Worm (Caenorhabditis elegans) whole organism, mixed stage, embryonic: ENCODE results near the gene ccpp-6.
A peak's percentile ranks its signal among the peaks of the same experiment; 100 is the strongest.

ENCODE experiments used
- M03D4.4 ChIP-seq: sonication (generic microtip); optimal IDR thresholded peaks from 2 replicates; lab custom pipeline; 2017; ENCODE audit warnings: mild to moderate bottlenecking, missing genetic modification characterization, missing compliant biosample characterization
- bed-3 ChIP-seq: fragments of 200-800 bp; sonication (Bioruptor generic); optimal IDR thresholded peaks from 3 replicates; lab custom pipeline; 2018; ENCODE audit warnings: mild to moderate bottlenecking, missing genetic modification characterization, moderate library complexity, missing compliant biosample characterization
- blmp-1 ChIP-seq: fragments of 150-350 bp; optimal IDR thresholded peaks from 2 replicates; lab custom pipeline; 2014; ENCODE audit warnings: missing biosample characterization, missing genetic modification characterization
- ceh-39 ChIP-seq: fragments of 150-350 bp; optimal IDR thresholded peaks from 2 replicates; lab custom pipeline; 2014; ENCODE audit warnings: missing biosample characterization, missing genetic modification characterization
- ceh-43 ChIP-seq: fragments of 200-800 bp; sonication (Bioruptor generic); optimal IDR thresholded peaks from 2 replicates; lab custom pipeline; 2018; ENCODE audit warnings: mild to moderate bottlenecking, missing genetic modification characterization, moderate library complexity, missing compliant biosample characterization
- ceh-83 ChIP-seq: fragments of 200-800 bp; sonication (Bioruptor generic); optimal IDR thresholded peaks from 2 replicates; lab custom pipeline; 2018; ENCODE audit warnings: mild to moderate bottlenecking, missing genetic modification characterization, missing compliant biosample characterization
- ces-1 ChIP-seq: fragments of 150-350 bp; optimal IDR thresholded peaks from 2 replicates; lab custom pipeline; 2014; ENCODE audit warnings: missing biosample characterization, missing genetic modification reagents, missing genetic modification characterization
- cnd-1 ChIP-seq: fragments of 200-800 bp; sonication (Bioruptor generic); optimal IDR thresholded peaks from 2 replicates; lab custom pipeline; 2018; ENCODE audit warnings: mild to moderate bottlenecking, missing genetic modification characterization, missing compliant biosample characterization
- drap-1 ChIP-seq: fragments of 200-800 bp; sonication (Bioruptor generic); optimal IDR thresholded peaks from 3 replicates; lab custom pipeline; 2018; ENCODE audit warnings: mild to moderate bottlenecking, missing genetic modification characterization, missing compliant biosample characterization
- elt-1 ChIP-seq: sonication (generic microtip); optimal IDR thresholded peaks from 2 replicates; lab custom pipeline; 2017; ENCODE audit warnings: missing genetic modification characterization, mild to moderate bottlenecking, missing compliant biosample characterization, antibody characterized with exemption, moderate library complexity, borderline replicate concordance; ENCODE audit not compliant: insufficient read depth
- elt-3 ChIP-seq: fragments of 150-350 bp; optimal IDR thresholded peaks from 2 replicates; lab custom pipeline; 2014; ENCODE audit warnings: missing biosample characterization, missing genetic modification characterization
- ham-2 ChIP-seq: fragments of 200-800 bp; sonication (Bioruptor generic); optimal IDR thresholded peaks from 2 replicates; lab custom pipeline; 2018; ENCODE audit warnings: mild to moderate bottlenecking, missing genetic modification characterization, missing compliant biosample characterization
- hlh-1 ChIP-seq: fragments of 150-350 bp; optimal IDR thresholded peaks from 2 replicates; lab custom pipeline; 2014; ENCODE audit warnings: missing biosample characterization, missing genetic modification reagents, missing genetic modification characterization
- lin-32 ChIP-seq: fragments of 200-800 bp; sonication (Bioruptor generic); optimal IDR thresholded peaks from 2 replicates; lab custom pipeline; 2018; ENCODE audit warnings: mild to moderate bottlenecking, missing genetic modification characterization, missing compliant biosample characterization
- lsy-2 ChIP-seq: fragments of 150-350 bp; optimal IDR thresholded peaks from 2 replicates; lab custom pipeline; 2014; ENCODE audit warnings: missing biosample characterization, missing genetic modification characterization
- mab-5 ChIP-seq: fragments of 150-350 bp; optimal IDR thresholded peaks from 2 replicates; lab custom pipeline; 2014; ENCODE audit warnings: missing biosample characterization, missing genetic modification characterization
- mep-1 ChIP-seq: fragments of 150-350 bp; optimal IDR thresholded peaks from 2 replicates; lab custom pipeline; 2017; ENCODE audit warnings: missing biosample characterization, missing genetic modification reagents, missing genetic modification characterization, inconsistent platforms
- mls-2 ChIP-seq: sonication (generic microtip); optimal IDR thresholded peaks from 2 replicates; lab custom pipeline; 2016; ENCODE audit warnings: mild to moderate bottlenecking, missing genetic modification characterization, moderate library complexity, missing compliant biosample characterization
- nhr-12 ChIP-seq: fragments of 150-350 bp; optimal IDR thresholded peaks from 2 replicates; lab custom pipeline; 2014; ENCODE audit warnings: missing biosample characterization, missing genetic modification characterization
- nhr-2 ChIP-seq: fragments of 150-350 bp; optimal IDR thresholded peaks from 2 replicates; lab custom pipeline; 2014; ENCODE audit warnings: missing biosample characterization, missing genetic modification characterization
- nhr-237 ChIP-seq: fragments of 150-350 bp; optimal IDR thresholded peaks from 2 replicates; lab custom pipeline; 2014; ENCODE audit warnings: missing biosample characterization, missing genetic modification characterization
- nhr-28 ChIP-seq: fragments of 150-350 bp; optimal IDR thresholded peaks from 2 replicates; lab custom pipeline; 2014; ENCODE audit warnings: missing biosample characterization, missing genetic modification characterization
- pha-4 ChIP-seq: fragments of 150-350 bp; optimal IDR thresholded peaks from 2 replicates; lab custom pipeline; 2018; ENCODE audit warnings: missing biosample characterization, missing genetic modification reagents, missing genetic modification characterization
- sem-2 ChIP-seq: fragments of 200-800 bp; sonication (Bioruptor generic); optimal IDR thresholded peaks from 2 replicates; lab custom pipeline; 2018; ENCODE audit warnings: mild to moderate bottlenecking, missing genetic modification characterization, missing compliant biosample characterization
- snpc-4 ChIP-seq: fragments of 150-350 bp; optimal IDR thresholded peaks from 2 replicates; lab custom pipeline; 2014; ENCODE audit warnings: missing biosample characterization, missing genetic modification characterization
- sptf-1 ChIP-seq: sonication (generic microtip); optimal IDR thresholded peaks from 2 replicates; lab custom pipeline; 2017; ENCODE audit warnings: mild to moderate bottlenecking, missing genetic modification characterization, moderate library complexity, missing compliant biosample characterization
- tbx-8 ChIP-seq: fragments of 200-800 bp; sonication (Bioruptor generic); optimal IDR thresholded peaks from 2 replicates; lab custom pipeline; 2018; ENCODE audit warnings: mild to moderate bottlenecking, missing genetic modification characterization, moderate library complexity, missing compliant biosample characterization
- unc-120 ChIP-seq: sonication (generic microtip); optimal IDR thresholded peaks from 2 replicates; lab custom pipeline; 2017; ENCODE audit warnings: missing genetic modification characterization, missing compliant biosample characterization; ENCODE audit not compliant: poor library complexity, severe bottlenecking
- unc-62 ChIP-seq: fragments of 150-350 bp; optimal IDR thresholded peaks from 2 replicates; lab custom pipeline; 2014; ENCODE audit warnings: missing biosample characterization, missing genetic modification reagents, missing genetic modification characterization
- zip-8 ChIP-seq: fragments of 150-350 bp; optimal IDR thresholded peaks from 2 replicates; lab custom pipeline; 2014; ENCODE audit warnings: missing biosample characterization, missing genetic modification characterization
- ztf-11 ChIP-seq: fragments of 150-350 bp; optimal IDR thresholded peaks from 2 replicates; lab custom pipeline; 2014; ENCODE audit warnings: missing biosample characterization, missing genetic modification characterization

ccpp-6 gene

ce11 chrII:5426054-5426453 lies 38.9 kb upstream of the ccpp-6 start:
- TF ChIP-seq ceh-39 (tag; lab: Kevin White, UChicago), result peak; percentile 18
- no peak for TF ChIP-seq nhr-237 (tag; lab: Kevin White, UChicago)
- TF ChIP-seq elt-3 (tag; lab: Kevin White, UChicago), result no peak
- TF ChIP-seq pha-4 (tag; lab: Kevin White, UChicago), result peak; percentile 33
- peak; percentile 39 for TF ChIP-seq unc-62 (GFP tag; lab: Kevin White, UChicago)
- TF ChIP-seq sptf-1 (tag; lab: Kevin White, UChicago), result peak; percentile 38
- TF ChIP-seq mab-5 (tag; lab: Kevin White, UChicago), result no peak
- TF ChIP-seq cnd-1 (tag; lab: Kevin White, UChicago), result no peak
- TF ChIP-seq unc-120 (tag; lab: Kevin White, UChicago), result peak; percentile 29
- TF ChIP-seq ceh-83 (GFP tag; lab: Kevin White, UChicago), result no peak
- no peak for TF ChIP-seq ztf-11
- no peak for TF ChIP-seq lin-32 (GFP tag; lab: Kevin White, UChicago)
- TF ChIP-seq nhr-2 (tag; lab: Kevin White, UChicago), result no peak
- no peak for TF ChIP-seq blmp-1 (tag; lab: Kevin White, UChicago)
- no peak for TF ChIP-seq drap-1 (GFP tag; lab: Kevin White, UChicago)
- TF ChIP-seq bed-3 (GFP tag; lab: Kevin White, UChicago), result no peak
- no peak for TF ChIP-seq M03D4.4
- no peak for TF ChIP-seq nhr-28
- TF ChIP-seq mep-1 (tag; lab: Kevin White, UChicago), result peak; percentile 3
- no peak for TF ChIP-seq ham-2 (GFP tag; lab: Kevin White, UChicago)
- TF ChIP-seq, all 35 proteins: peak for 6

- TF ChIP-seq nhr-2 (tag; lab: Kevin White, UChicago), result no peak
These were observed 38.5 kb upstream of the ccpp-6 start, which contains the start of gene F07F6.8 for ce11 chrII:5425633-5426032. TSS of gene F07F6.8 (minus strand) at chrII:5425733.

- TF ChIP-seq cnd-1 (tag; lab: Kevin White, UChicago), result no peak
- no peak for TF ChIP-seq elt-1 (tag; lab: Kevin White, UChicago)
- TF ChIP-seq ham-2 (GFP tag; lab: Kevin White, UChicago), result no peak
- no peak for TF ChIP-seq sptf-1 (tag; lab: Kevin White, UChicago)
- no peak for TF ChIP-seq mab-5 (tag; lab: Kevin White, UChicago)
- TF ChIP-seq lin-32 (GFP tag; lab: Kevin White, UChicago), result no peak
- no peak for TF ChIP-seq zip-8
- TF ChIP-seq sem-2 (GFP tag; lab: Kevin White, UChicago), result no peak
- TF ChIP-seq ztf-11, result no peak
- TF ChIP-seq hlh-1, result no peak
- no peak for TF ChIP-seq unc-120 (tag; lab: Kevin White, UChicago)
- no peak for TF ChIP-seq drap-1 (GFP tag; lab: Kevin White, UChicago)
- TF ChIP-seq nhr-28, result no peak
- TF ChIP-seq nhr-237 (tag; lab: Kevin White, UChicago), result no peak
- no peak for TF ChIP-seq mls-2
- no peak for TF ChIP-seq lsy-2 (tag; lab: Kevin White, UChicago)
- no peak for TF ChIP-seq tbx-8
These were observed 36.7 kb upstream of the ccpp-6 start, which contains the start of gene F07F6.7 for ce11 chrII:5423832-5424231. TSS of gene F07F6.7 (minus strand) at chrII:5423858.

ce11 chrII:5420947-5421614 lies 34.0 kb upstream of the ccpp-6 start, which contains the start of gene tofu-6:
TSS of gene tofu-6 (plus strand) at chrII:5421248.
- TF ChIP-seq tbx-8 (no peak), lsy-2 (tag; lab: Kevin White, UChicago) (peak; percentile 79)

ce11 chrII:5418929-5419328 lies 31.8 kb upstream of the ccpp-6 start, which contains the start of gene EEED8.15:
TSS of gene EEED8.15 (plus strand) at chrII:5419229.
- no peak for TF ChIP-seq M03D4.4
- TF ChIP-seq nhr-12 (tag; lab: Kevin White, UChicago), result no peak
- TF ChIP-seq sem-2 (GFP tag; lab: Kevin White, UChicago), result no peak
- no peak for TF ChIP-seq ceh-43
- TF ChIP-seq unc-62 (GFP tag; lab: Kevin White, UChicago), result no peak
- no peak for TF ChIP-seq mls-2
- TF ChIP-seq ces-1 (GFP tag; lab: Kevin White, UChicago), result no peak
- TF ChIP-seq ceh-39 (tag; lab: Kevin White, UChicago), result no peak
- no peak for TF ChIP-seq snpc-4 (tag; lab: Kevin White, UChicago)
- TF ChIP-seq unc-120 (tag; lab: Kevin White, UChicago), result no peak
- TF ChIP-seq lsy-2 (tag; lab: Kevin White, UChicago), result no peak
- TF ChIP-seq, all 35 proteins: peak for 0
